Fruit fly (Drosophila melanogaster) whole organism, pupa: ENCODE data around the gene how.

ENCODE experiments used
- CG12605 ChIP-seq: fragments of 200-800 bp; sonication (Bioruptor generic); IDR thresholded peaks from 2 replicates; pipeline ENCODE4 v1.3.6; 2022; ENCODE audit warnings: missing biosample characterization, missing genetic modification characterization
- CG9948 ChIP-seq: fragments of 200-800 bp; sonication (Bioruptor generic); optimal IDR thresholded peaks from 2 replicates; lab custom pipeline; 2018; ENCODE audit warnings: missing biosample characterization, mild to moderate bottlenecking, missing genetic modification characterization, moderate library complexity

DNA sequence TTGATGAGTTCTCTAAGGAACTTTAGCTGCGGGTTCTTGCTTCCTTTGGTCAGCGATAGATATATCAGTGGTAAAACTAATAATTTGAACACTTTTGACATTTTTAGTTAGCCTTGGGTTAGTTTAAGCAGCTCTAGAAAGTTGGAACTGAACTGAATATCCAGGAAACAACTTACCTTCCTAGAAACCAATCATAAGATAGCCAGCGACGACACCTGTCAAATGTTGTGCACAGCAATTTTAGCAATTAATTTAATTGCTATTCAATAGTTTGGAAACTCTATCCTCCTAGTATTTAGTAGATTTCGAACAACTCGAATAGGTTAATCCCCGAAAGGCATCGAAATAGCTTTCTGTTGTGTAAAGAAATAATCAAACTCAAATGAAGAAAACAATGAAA, 77.4 kb downstream of the how start, which contains the start of gene Ir94c:
- no peak for TF ChIP-seq CG12605 (GFP tag; lab: Robert Waterston, UW)
- TF ChIP-seq CG9948 (tag; lab: Kevin White, UChicago): no peak
